Fruit fly (Drosophila melanogaster) S2 (cell line): ENCODE data around the gene btz.

Experiments
- CG8478 ChIP-seq: fragments of >200 bp; optimal IDR thresholded peaks from 2 replicates; lab custom pipeline; 2018
- CTCF ChIP-seq, 2 experiments: fragments of >200 bp; optimal IDR thresholded peaks; 2 replicates each; lab custom pipeline; 2018

btz gene

dm6 chr3R:27688034-27688433 is 12.1 kb upstream of the btz start, which contains the start of gene CG31055:
Gene CG31055, minus strand, starts transcription at chr3R:27688134.
- TF ChIP-seq CTCF (optimal IDR thresholded peaks at IDR 0.05; lab: Kevin White, UChicago) (no peak), CG8478 (no peak)

dm6 chr3R:27692645-27693307 is 7.4 kb upstream of the btz start:
- TF ChIP-seq CG8478: no peak
- no peak for TF ChIP-seq CTCF (optimal IDR thresholded peaks at IDR 0.05; lab: Kevin White, UChicago)

dm6 chr3R:27694018-27694417 is 6.1 kb upstream of the btz start, which contains the start of gene CG43319:
Gene CG43319, plus strand, starts transcription at chr3R:27694318.
- TF ChIP-seq CTCF (optimal IDR thresholded peaks at IDR 0.05; lab: Kevin White, UChicago) (no peak), CG8478 (no peak)

dm6 chr3R:27694583-27694982 is 5.6 kb upstream of the btz start, which contains the start of gene Acp98AB:
Gene Acp98AB, plus strand, starts transcription at chr3R:27694883.
- no peak for TF ChIP-seq CG8478

- TF ChIP-seq CTCF (optimal IDR thresholded peaks at IDR 0.05; lab: Kevin White, UChicago) (no peak), CG8478 (no peak)
Measured at dm6 chr3R:27695019-27695418, 5.1 kb upstream of the btz start, which contains the start of gene HSPBAP1. Gene HSPBAP1, plus strand, starts transcription at chr3R:27695235.

dm6 chr3R:27699540-27700228 is 477 bp upstream of the btz start, which contains the start of gene ALiX:
Gene ALiX, minus strand, starts transcription at chr3R:27700110.
- no peak for TF ChIP-seq CTCF (optimal IDR thresholded peaks at IDR 0.05; lab: Kevin White, UChicago)
- TF ChIP-seq CG8478: no peak

dm6 chr3R:27706039-27706580 is 5.9 kb downstream of the btz start:
- TF ChIP-seq CG8478 (no peak), CTCF (optimal IDR thresholded peaks at IDR 0.05; lab: Kevin White, UChicago) (no peak)

dm6 chr3R:27706581-27707181 is 6.5 kb downstream of the btz start, which contains the start of the genes CROT and CG12877:
Gene CROT, minus strand, starts transcription at chr3R:27706751.
Gene CG12877, plus strand, starts transcription at chr3R:27707100.
- no peak for TF ChIP-seq CTCF (optimal IDR thresholded peaks at IDR 0.05; lab: Kevin White, UChicago)
- TF ChIP-seq CG8478: no peak

- TF ChIP-seq CTCF (optimal IDR thresholded peaks at IDR 0.05; lab: Kevin White, UChicago): no peak
- TF ChIP-seq CG8478: no peak
Measured at dm6 chr3R:27736367-27737005, 36.3 kb downstream of the btz start, which contains the start of gene Ets98B. Gene Ets98B, plus strand, starts transcription at chr3R:27736538.

- TF ChIP-seq CTCF (optimal IDR thresholded peaks at IDR 0.05; lab: Kevin White, UChicago): no peak
- TF ChIP-seq CG8478: no peak
Measured at dm6 chr3R:27737038-27737437, 36.9 kb downstream of the btz start.

- TF ChIP-seq CTCF (optimal IDR thresholded peaks at IDR 0.05; lab: Kevin White, UChicago) (no peak), CG8478 (no peak)
Measured at dm6 chr3R:27738287-27738686, 38.1 kb downstream of the btz start.

- TF ChIP-seq CTCF (optimal IDR thresholded peaks at IDR 0.05; lab: Kevin White, UChicago) (no peak), CG8478 (no peak)
Measured at dm6 chr3R:27739999-27740398, 39.8 kb downstream of the btz start.

dm6 chr3R:27740692-27741091 is 40.5 kb downstream of the btz start:
- TF ChIP-seq CG8478: no peak
- TF ChIP-seq CTCF (optimal IDR thresholded peaks at IDR 0.05; lab: Kevin White, UChicago): no peak
